Fruit fly (Drosophila melanogaster): ENCODE results near the gene CG16888.
A peak's percentile ranks its signal among the peaks of the same experiment; 100 is the strongest.

Gene CG16888

dm6 chr2L:13833058-13833457, 20.0 kb upstream of the CG16888 start, which contains the start of the genes GatC, PolG2 and Polr2C (continued):
- TF ChIP-seq Bteb2 (GFP tag; optimal IDR thresholded peaks at IDR 0.05) (peak; percentile 58), ash1 (GFP tag; optimal IDR thresholded peaks at IDR 0.05) (no peak), CG11560 (tag; IDR thresholded peaks at IDR 0.05) (no peak), CG15479 (GFP tag; optimal IDR thresholded peaks at IDR 0.05) (no peak), slou (GFP tag; optimal IDR thresholded peaks at IDR 0.05) (no peak), HmgZ (tag; optimal IDR thresholded peaks at IDR 0.05) (peak; percentile 61), CG6689 (GFP tag; IDR thresholded peaks at IDR 0.05) (0 out of 2 replicates have a peak, but pooled peaks have one; percentile 6), sc (optimal IDR thresholded peaks at IDR 0.05) (no peak), sc (GFP tag; optimal IDR thresholded peaks at IDR 0.05) (no peak), dm (GFP tag; optimal IDR thresholded peaks at IDR 0.05) (no peak), trem (tag; optimal IDR thresholded peaks at IDR 0.05) (peak; percentile 54), odd (GFP tag; optimal IDR thresholded peaks at IDR 0.05) (no peak), CG3847 (GFP tag; IDR thresholded peaks at IDR 0.05) (peak; percentile 27; the same call in 1 of the 2 replicates), fd3F (GFP tag; optimal IDR thresholded peaks at IDR 0.05) (no peak), CG5953 (GFP tag; IDR thresholded peaks at IDR 0.05) (no peak), CG2116 (GFP tag; optimal IDR thresholded peaks at IDR 0.05) (peak; percentile 66), wdn (GFP tag; IDR thresholded peaks at IDR 0.05) (no peak), Trl (optimal IDR thresholded peaks at IDR 0.05) (no peak), Trl (GFP tag; optimal IDR thresholded peaks at IDR 0.05) (no peak), chinmo (GFP tag; IDR thresholded peaks at IDR 0.05; ENCODE audit: partially characterized antibody) (peak; percentile 84), YL-1 (GFP tag; optimal IDR thresholded peaks at IDR 0.05) (peak; percentile 62), HLH3B (GFP tag; IDR thresholded peaks at IDR 0.05) (no peak; the same call in 1 of the 2 replicates), fu2 (GFP tag; optimal IDR thresholded peaks at IDR 0.05) (peak; percentile 32), pzg (GFP tag; optimal IDR thresholded peaks at IDR 0.05) (peak; percentile 72), unc-4 (GFP tag; IDR thresholded peaks at IDR 0.05; ENCODE audit: partially characterized antibody) (peak; percentile 81), CG2712 (tag; optimal IDR thresholded peaks at IDR 0.05) (peak; percentile 41), H15 (GFP tag; IDR thresholded peaks at IDR 0.05) (no peak), schlank (tag; optimal IDR thresholded peaks at IDR 0.05) (no peak), ERR (GFP tag; optimal IDR thresholded peaks at IDR 0.05) (no peak), CG14667 (GFP tag; IDR thresholded peaks at IDR 0.05) (no peak), CG10274 (GFP tag; optimal IDR thresholded peaks at IDR 0.05) (no peak), onecut (GFP tag; IDR thresholded peaks at IDR 0.05) (no peak), Adf1 (GFP tag; IDR thresholded peaks at IDR 0.05) (0 out of 2 replicates have a peak, but pooled peaks have one; percentile 25), CG2199 (GFP tag; IDR thresholded peaks at IDR 0.05) (no peak), Sin3A (optimal IDR thresholded peaks at IDR 0.05) (peak; percentile 77), CG9797 (GFP tag; optimal IDR thresholded peaks at IDR 0.05) (peak; percentile 5), Drgx (GFP tag; IDR thresholded peaks at IDR 0.05) (no peak), CG6791 (GFP tag; IDR thresholded peaks at IDR 0.05; ENCODE audit: partially characterized antibody) (peak; percentile 77), mirr (GFP tag; optimal IDR thresholded peaks at IDR 0.05) (no peak), Chrac-16 (GFP tag; optimal IDR thresholded peaks at IDR 0.05) (no peak), danr (GFP tag; IDR thresholded peaks at IDR 0.05) (no peak), BtbVII (GFP tag; optimal IDR thresholded peaks at IDR 0.05) (no peak), CG2875 (GFP tag; optimal IDR thresholded peaks at IDR 0.05) (no peak), exex (tag; optimal IDR thresholded peaks at IDR 0.05) (no peak), Meics (GFP tag; optimal IDR thresholded peaks at IDR 0.05) (no peak), CG4360 (GFP tag; IDR thresholded peaks at IDR 0.05) (no peak), Hr78 (GFP tag; optimal IDR thresholded peaks at IDR 0.05) (no peak), lov (optimal IDR thresholded peaks at IDR 0.05) (no peak), lov (GFP tag; IDR thresholded peaks at IDR 0.05) (no peak), Ssrp (tag; optimal IDR thresholded peaks at IDR 0.05) (peak; percentile 35), salm (tag; optimal IDR thresholded peaks at IDR 0.05) (no peak), H2.0 (GFP tag; IDR thresholded peaks at IDR 0.05) (peak; percentile 31; the same call in 1 of the 2 replicates), insv (GFP tag; optimal IDR thresholded peaks at IDR 0.05) (peak in 1 of 2 experiments; percentile 46)

Data from whole organism, embryonic.